Fruit fly (Drosophila melanogaster) whole organism, embryonic: ENCODE results near the gene CG5160.

Experiments used
- CG10209 ChIP-seq: fragments of 200-800 bp; sonication (Bioruptor generic); optimal IDR thresholded peaks from 3 replicates; lab custom pipeline; 2017; ENCODE audit warnings: missing biosample characterization, mild to moderate bottlenecking, missing genetic modification characterization, missing genetic modification reagents
- CG10274 ChIP-seq: fragments of 200-800 bp; sonication (Bioruptor generic); optimal IDR thresholded peaks from 3 replicates; lab custom pipeline; 2017; ENCODE audit warnings: missing biosample characterization, mild to moderate bottlenecking, missing genetic modification characterization
- CG1233 ChIP-seq: fragments of 200-800 bp; sonication (Bioruptor generic); optimal IDR thresholded peaks from 4 replicates; lab custom pipeline; 2018; ENCODE audit warnings: missing biosample characterization, mild to moderate bottlenecking, missing genetic modification characterization
- CG12744 ChIP-seq: fragments of 200-800 bp; sonication (Bioruptor generic); optimal IDR thresholded peaks from 2 replicates; lab custom pipeline; 2016; ENCODE audit warnings: missing biosample characterization, missing genetic modification characterization
- CG14965 ChIP-seq: fragments of 200-800 bp; sonication (Bioruptor generic); optimal IDR thresholded peaks from 2 replicates; lab custom pipeline; 2016; ENCODE audit warnings: missing biosample characterization, missing genetic modification characterization, borderline replicate concordance
- CG15073 ChIP-seq: fragments of 200-800 bp; sonication (Bioruptor generic); optimal IDR thresholded peaks from 2 replicates; lab custom pipeline; 2016; ENCODE audit warnings: missing biosample characterization, missing genetic modification characterization
- CG15269 ChIP-seq: fragments of 200-800 bp; sonication (Bioruptor generic); optimal IDR thresholded peaks from 2 replicates; lab custom pipeline; 2018; ENCODE audit warnings: missing biosample characterization, mild to moderate bottlenecking, missing genetic modification characterization, moderate library complexity
- CG17912 ChIP-seq: fragments of 200-800 bp; sonication (Bioruptor generic); optimal IDR thresholded peaks from 2 replicates; lab custom pipeline; 2018; ENCODE audit warnings: missing biosample characterization, mild to moderate bottlenecking, missing genetic modification characterization
- CG2199 ChIP-seq: fragments of 200-800 bp; sonication (Bioruptor generic); IDR thresholded peaks from 3 replicates; pipeline ENCODE4 v1.3.6; 2022; ENCODE audit warnings: missing biosample characterization, missing genetic modification characterization
- CG31388 ChIP-seq: fragments of 200-800 bp; sonication (Bioruptor generic); optimal IDR thresholded peaks from 2 replicates; lab custom pipeline; 2016; ENCODE audit warnings: missing biosample characterization, missing genetic modification characterization
- CG42726 ChIP-seq: fragments of 200-800 bp; sonication (Bioruptor generic); IDR thresholded peaks from 2 replicates; pipeline ENCODE4 v1.3.6; 2022; ENCODE audit warnings: missing biosample characterization, missing genetic modification characterization; ENCODE audit not compliant: partially characterized antibody
- CG4328 ChIP-seq: fragments of 200-800 bp; sonication (Bioruptor generic); optimal IDR thresholded peaks from 3 replicates; lab custom pipeline; 2017; ENCODE audit warnings: missing biosample characterization, missing genetic modification reagents, missing genetic modification characterization
- CG4730 ChIP-seq: fragments of 200-800 bp; sonication (Bioruptor generic); IDR thresholded peaks from 2 replicates; pipeline ENCODE4 v1.3.6; 2022; ENCODE audit warnings: missing biosample characterization, missing genetic modification characterization
- CG6791 ChIP-seq: fragments of 200-800 bp; sonication (Bioruptor generic); IDR thresholded peaks from 3 replicates; pipeline ENCODE4 v1.3.6; 2022; ENCODE audit warnings: missing biosample characterization, missing genetic modification characterization; ENCODE audit not compliant: partially characterized antibody
- CG7357 ChIP-seq: fragments of 200-800 bp; sonication (Bioruptor generic); IDR thresholded peaks from 3 replicates; pipeline ENCODE4 v1.3.6; 2022; ENCODE audit warnings: missing biosample characterization, missing genetic modification characterization
- CG7839 ChIP-seq: fragments of 200-800 bp; sonication (Bioruptor generic); optimal IDR thresholded peaks from 3 replicates; lab custom pipeline; 2018; ENCODE audit warnings: missing biosample characterization, mild to moderate bottlenecking, missing genetic modification characterization, moderate library complexity
- CG8290 ChIP-seq, 3 experiments: fragments of 200-800 bp; sonication (Bioruptor generic); optimal IDR thresholded peaks; 2 replicates each; lab custom pipeline; 2016 to 2019; ENCODE audit warnings: missing biosample characterization in 3 of 3, missing genetic modification characterization in 3 of 3, mild to moderate bottlenecking in 2 of 3, moderate library complexity in 1 of 3
- CG8478 ChIP-seq: fragments of >200 bp; optimal IDR thresholded peaks from 2 replicates; lab custom pipeline; 2018
- Dek ChIP-seq: fragments of 200-800 bp; sonication (Bioruptor generic); optimal IDR thresholded peaks from 3 replicates; lab custom pipeline; 2019; ENCODE audit warnings: missing biosample characterization, mild to moderate bottlenecking, missing genetic modification characterization, moderate library complexity
- Dip2 ChIP-seq: fragments of 200-800 bp; sonication (Bioruptor generic); IDR thresholded peaks from 2 replicates; pipeline ENCODE4 v1.3.6; 2022; ENCODE audit warnings: missing biosample characterization, missing genetic modification characterization
- Fer3 ChIP-seq: fragments of 200-800 bp; sonication (Bioruptor generic); optimal IDR thresholded peaks from 2 replicates; lab custom pipeline; 2018; ENCODE audit warnings: missing biosample characterization, mild to moderate bottlenecking, missing genetic modification characterization, moderate library complexity
- Hand ChIP-seq: fragments of 200-800 bp; sonication (Bioruptor generic); optimal IDR thresholded peaks from 2 replicates; lab custom pipeline; 2017; ENCODE audit warnings: mild to moderate bottlenecking, missing biosample characterization, missing genetic modification reagents, missing genetic modification characterization
- Hmx ChIP-seq: fragments of 200-800 bp; sonication (Bioruptor generic); optimal IDR thresholded peaks from 2 replicates; lab custom pipeline; 2016; ENCODE audit warnings: missing biosample characterization, missing genetic modification characterization
- Max ChIP-seq: fragments of 200-800 bp; sonication (Bioruptor generic); optimal IDR thresholded peaks from 2 replicates; lab custom pipeline; 2016; ENCODE audit warnings: missing biosample characterization, mild to moderate bottlenecking, missing genetic modification characterization
- Meics ChIP-seq: fragments of 200-800 bp; sonication (Bioruptor generic); optimal IDR thresholded peaks from 2 replicates; lab custom pipeline; 2017; ENCODE audit warnings: missing biosample characterization, mild to moderate bottlenecking, missing genetic modification characterization
- Neu2 ChIP-seq: fragments of 200-800 bp; sonication (Bioruptor generic); optimal IDR thresholded peaks from 3 replicates; lab custom pipeline; 2016; ENCODE audit warnings: missing biosample characterization, missing genetic modification characterization, borderline replicate concordance
- Nf-YC ChIP-seq: fragments of 200-800 bp; optimal IDR thresholded peaks from 3 replicates; lab custom pipeline; 2019; ENCODE audit warnings: missing biosample characterization, mild to moderate bottlenecking, missing genetic modification characterization, moderate library complexity
- Rfx ChIP-seq: fragments of 200-800 bp; sonication (Bioruptor generic); IDR thresholded peaks from 2 replicates; pipeline ENCODE4 v1.3.6; 2022; ENCODE audit warnings: missing biosample characterization, missing genetic modification characterization
- TFAM ChIP-seq: fragments of 200-800 bp; sonication (Bioruptor generic); optimal IDR thresholded peaks from 2 replicates; lab custom pipeline; 2017; ENCODE audit warnings: missing biosample characterization, missing genetic modification characterization, inconsistent platforms
- Taf1 ChIP-seq: fragments of 200-800 bp; sonication (Bioruptor generic); IDR thresholded peaks from 2 replicates; pipeline ENCODE4 v1.3.6; 2022; ENCODE audit warnings: missing biosample characterization, missing genetic modification characterization
- ac ChIP-seq: fragments of 200-800 bp; sonication (Bioruptor generic); optimal IDR thresholded peaks from 3 replicates; lab custom pipeline; 2017; ENCODE audit warnings: missing biosample characterization, mild to moderate bottlenecking, missing genetic modification characterization
- ato ChIP-seq: fragments of 200-800 bp; sonication (Bioruptor generic); IDR thresholded peaks from 2 replicates; pipeline ENCODE4 v1.3.6; 2022; ENCODE audit warnings: missing biosample characterization, missing genetic modification characterization; ENCODE audit not compliant: partially characterized antibody
- bowl ChIP-seq: fragments of 200-800 bp; sonication (Bioruptor generic); IDR thresholded peaks from 2 replicates; pipeline ENCODE4 v1.3.6; 2022; ENCODE audit warnings: missing biosample characterization, missing genetic modification characterization
- chinmo ChIP-seq: fragments of 200-800 bp; sonication (Bioruptor generic); IDR thresholded peaks from 4 replicates; pipeline ENCODE4 v1.3.6; 2022; ENCODE audit warnings: missing biosample characterization, missing genetic modification characterization; ENCODE audit not compliant: partially characterized antibody
- chm ChIP-seq: fragments of 200-800 bp; sonication (Bioruptor generic); IDR thresholded peaks from 2 replicates; pipeline ENCODE4 v1.3.6; 2022; ENCODE audit warnings: missing biosample characterization, missing genetic modification characterization
- dimm ChIP-seq: fragments of 200-800 bp; sonication (Bioruptor generic); IDR thresholded peaks from 2 replicates; pipeline ENCODE4 v1.3.6; 2022; ENCODE audit warnings: missing biosample characterization, missing genetic modification characterization
- ewg ChIP-seq: fragments of 200-800 bp; sonication (Bioruptor generic); optimal IDR thresholded peaks from 3 replicates; lab custom pipeline; 2017; ENCODE audit warnings: mild to moderate bottlenecking, missing biosample characterization, missing genetic modification reagents, missing genetic modification characterization
- fd64A ChIP-seq: fragments of 200-800 bp; sonication (Bioruptor generic); optimal IDR thresholded peaks from 3 replicates; lab custom pipeline; 2018; ENCODE audit warnings: missing biosample characterization, mild to moderate bottlenecking, missing genetic modification characterization
- ken ChIP-seq: fragments of 200-800 bp; sonication (Bioruptor generic); IDR thresholded peaks from 3 replicates; pipeline ENCODE4 v1.3.6; 2022; ENCODE audit warnings: missing biosample characterization, missing genetic modification characterization
- klu ChIP-seq: fragments of 200-800 bp; sonication (Bioruptor generic); IDR thresholded peaks from 2 replicates; pipeline ENCODE4 v1.3.6; 2022; ENCODE audit warnings: missing biosample characterization, missing genetic modification characterization
- pfk ChIP-seq: fragments of 200-800 bp; sonication (Bioruptor generic); optimal IDR thresholded peaks from 2 replicates; lab custom pipeline; 2018; ENCODE audit warnings: missing biosample characterization, mild to moderate bottlenecking, missing genetic modification characterization, moderate library complexity
- pzg ChIP-seq: fragments of 200-800 bp; sonication (Bioruptor generic); optimal IDR thresholded peaks from 3 replicates; lab custom pipeline; 2018; ENCODE audit warnings: missing biosample characterization, mild to moderate bottlenecking, missing genetic modification characterization, moderate library complexity
- rib ChIP-seq: fragments of 200-800 bp; sonication (Bioruptor generic); IDR thresholded peaks from 2 replicates; pipeline ENCODE4 v1.3.6; 2022; ENCODE audit warnings: missing biosample characterization, missing genetic modification characterization
- seq ChIP-seq: fragments of 200-800 bp; sonication (Bioruptor generic); IDR thresholded peaks from 2 replicates; pipeline ENCODE4 v1.3.6; 2022; ENCODE audit warnings: missing biosample characterization, missing genetic modification characterization
- so ChIP-seq: fragments of 200-800 bp; sonication (Bioruptor generic); IDR thresholded peaks from 3 replicates; pipeline ENCODE4 v1.3.6; 2022; ENCODE audit warnings: missing biosample characterization, missing genetic modification characterization
- ssp ChIP-seq: fragments of 200-800 bp; sonication (Bioruptor generic); IDR thresholded peaks from 2 replicates; pipeline ENCODE4 v1.3.6; 2022; ENCODE audit warnings: missing biosample characterization, missing genetic modification characterization
- tgo ChIP-seq: fragments of 200-800 bp; sonication (Bioruptor generic); IDR thresholded peaks from 3 replicates; pipeline ENCODE4 v1.3.6; 2022; ENCODE audit warnings: missing biosample characterization, missing genetic modification characterization
- trh ChIP-seq: fragments of 200-800 bp; sonication (Bioruptor generic); optimal IDR thresholded peaks from 2 replicates; lab custom pipeline; 2016; ENCODE audit warnings: missing biosample characterization, missing genetic modification characterization

CG5160 gene

DNA sequence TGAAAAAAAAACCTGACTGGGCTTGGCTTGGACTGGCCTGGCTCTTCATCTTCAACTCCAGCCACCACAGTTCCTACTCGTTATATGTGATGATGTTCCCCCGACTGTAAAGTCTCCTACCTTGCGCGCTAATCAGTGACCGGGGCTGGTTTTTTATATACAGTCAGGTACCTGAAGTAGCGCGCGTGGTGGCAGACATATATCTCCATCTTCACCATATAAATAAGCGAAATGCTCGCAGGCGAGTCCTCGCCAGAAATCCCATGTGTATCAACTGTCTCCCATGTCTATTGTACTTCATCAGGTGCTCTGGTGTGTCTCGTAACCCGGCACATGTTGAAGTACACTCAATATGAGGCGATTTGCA is 27.1 kb upstream of the CG5160 start:
- TF ChIP-seq CG8290 (GFP tag; optimal IDR thresholded peaks at IDR 0.05; lab: Kevin White, UChicago) (no peak), CG8290 (tag; optimal IDR thresholded peaks at IDR 0.05; lab: Kevin White, UChicago) (peak in 1 of 2 experiments; percentile 13), ac (GFP tag; lab: Kevin White, UChicago) (no peak), ken (GFP tag; lab: Robert Waterston, UW) (0 out of 3 replicates have a peak, but pooled peaks have one; percentile 18), CG42726 (GFP tag; lab: Robert Waterston, UW) (no peak), chinmo (GFP tag; lab: Robert Waterston, UW) (no peak), Hmx (GFP tag; lab: Kevin White, UChicago) (no peak), rib (GFP tag; lab: Robert Waterston, UW) (no peak), Taf1 (GFP tag; lab: Robert Waterston, UW) (no peak), chm (GFP tag; lab: Robert Waterston, UW) (peak; percentile 25; the same call in 1 of the 2 replicates), so (GFP tag; lab: Robert Waterston, UW) (no peak), seq (GFP tag; lab: Robert Waterston, UW) (no peak), TFAM (GFP tag; lab: Kevin White, UChicago) (no peak), Meics (GFP tag; lab: Kevin White, UChicago) (no peak), Rfx (GFP tag; lab: Robert Waterston, UW) (peak; percentile 3), CG14965 (GFP tag; lab: Kevin White, UChicago) (no peak), CG2199 (GFP tag; lab: Robert Waterston, UW) (peak; percentile 30; the same call in 1 of the 3 replicates), CG6791 (GFP tag; lab: Robert Waterston, UW) (no peak), CG1233 (GFP tag; lab: Kevin White, UChicago) (no peak), CG10274 (peak; percentile 50), CG12744 (GFP tag; lab: Kevin White, UChicago) (no peak), Hand (GFP tag; lab: Kevin White, UChicago) (no peak), CG15073 (GFP tag; lab: Kevin White, UChicago) (peak; percentile 47), ssp (GFP tag; lab: Robert Waterston, UW) (0 out of 2 replicates have a peak, but pooled peaks have one; percentile 4)

dm6 chr2L:7424907-7425689 is 26.5 kb upstream of the CG5160 start:
- TF ChIP-seq CG4328 (GFP tag; lab: Kevin White, UChicago) (no peak), fd64A (GFP tag; lab: Kevin White, UChicago) (no peak), CG31388 (no peak), bowl (no peak), Dek (tag; lab: Kevin White, UChicago) (peak; percentile 69), CG4730 (peak; percentile 43; the same call in 1 of the 2 replicates), CG17912 (GFP tag; lab: Kevin White, UChicago) (no peak), dimm (0 out of 2 replicates have a peak, but pooled peaks have one; percentile 10), Neu2 (GFP tag; lab: Kevin White, UChicago) (no peak), CG7839 (tag; lab: Kevin White, UChicago) (peak; percentile 61), ewg (GFP tag; lab: Kevin White, UChicago) (no peak), Nf-YC (tag; lab: Kevin White, UChicago) (no peak), Fer3 (tag; lab: Kevin White, UChicago) (peak; percentile 70), ato (GFP tag; lab: Robert Waterston, UW) (no peak), klu (GFP tag; lab: Robert Waterston, UW) (peak; percentile 50), CG8478 (lab: Kevin White, UChicago) (no peak), Meics (GFP tag; lab: Kevin White, UChicago) (peak; percentile 81), trh (GFP tag; lab: Kevin White, UChicago) (no peak), pzg (GFP tag; lab: Kevin White, UChicago) (peak; percentile 6), CG15269 (peak; percentile 41), CG7357 (no peak), tgo (GFP tag; lab: Robert Waterston, UW) (peak; percentile 55; the same call in 1 of the 3 replicates), Max (GFP tag; lab: Kevin White, UChicago) (peak; percentile 19), pfk (no peak), Dip2 (no peak), CG10209 (GFP tag; lab: Kevin White, UChicago) (peak; percentile 55)
